Fruit fly (Drosophila melanogaster) Kc167 (cell line): ENCODE measurements around the gene hid.

Experiments
- Myc ChIP-seq: fragments of >200 bp; optimal IDR thresholded peaks from 2 replicates; lab custom pipeline; 2017; ENCODE audit warnings: missing external identifiers
- Sin3A ChIP-seq: fragments of >200 bp; optimal IDR thresholded peaks from 2 replicates; lab custom pipeline; 2018; ENCODE audit warnings: missing external identifiers
- h ChIP-seq: fragments of >200 bp; optimal IDR thresholded peaks from 3 replicates; lab custom pipeline; 2018; ENCODE audit warnings: missing external identifiers
- ttk ChIP-seq: sonication (Bioruptor generic); optimal IDR thresholded peaks from 2 replicates; lab custom pipeline; 2017; ENCODE audit warnings: missing external identifiers

dm6 chr3L:18188473-18189087, 3.1 kb upstream of the hid start:
- TF ChIP-seq Myc (lab: Kevin White, UChicago) (no peak), Sin3A (lab: Kevin White, UChicago) (no peak), ttk (lab: Kevin White, UChicago) (no peak), h (lab: Kevin White, UChicago) (no peak)
